Worm (Caenorhabditis elegans): ENCODE data around the gene Y39A1A.9.

DNA sequence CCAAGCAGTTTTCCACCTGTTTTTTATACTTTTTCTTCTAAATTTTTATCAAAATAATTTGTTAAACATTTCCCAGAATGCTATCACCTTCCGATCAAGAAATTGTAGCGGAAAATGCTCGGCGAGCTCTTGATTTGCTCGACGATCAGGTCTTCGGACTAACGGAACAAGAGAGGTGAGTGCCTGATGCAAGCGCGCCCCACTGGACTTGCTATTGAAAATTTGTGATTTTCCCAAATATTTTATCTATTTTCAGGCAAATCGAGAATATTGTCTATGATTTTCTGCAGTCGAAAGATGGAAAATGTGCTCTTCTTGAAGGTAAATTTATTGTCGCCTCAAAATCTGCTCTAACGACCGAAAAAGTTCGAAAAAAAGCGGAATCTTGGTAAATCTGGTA, 12.8 kb upstream of the Y39A1A.9 start, which contains the start of gene orc-4:
- TF ChIP-seq nhr-28 (tag; optimal IDR thresholded peaks at IDR 0.05) (no peak), pha-4 (tag; optimal IDR thresholded peaks at IDR 0.05) (no peak), unc-120 (tag; optimal IDR thresholded peaks at IDR 0.05; ENCODE audit: poor library complexity, severe bottlenecking) (no peak), cnd-1 (tag; optimal IDR thresholded peaks at IDR 0.05) (no peak), unc-62 (GFP tag; optimal IDR thresholded peaks at IDR 0.05) (no peak), nhr-237 (tag; optimal IDR thresholded peaks at IDR 0.05) (no peak), bed-3 (GFP tag; optimal IDR thresholded peaks at IDR 0.05) (no peak)
